Worm (Caenorhabditis elegans) whole organism, L4 larva: ENCODE data around the gene cav-2.

Experiments used
- D1046.2 ChIP-seq: fragments of 200-800 bp; sonication (Bioruptor generic); IDR thresholded peaks from 2 replicates; pipeline ENCODE4 v1.3.6; 2022; ENCODE audit warnings: missing genetic modification characterization, missing compliant biosample characterization
- F44E2.7 ChIP-seq: fragments of 200-800 bp; sonication (Bioruptor generic); IDR thresholded peaks from 2 replicates; pipeline ENCODE4 v2.1.2; 2022; ENCODE audit warnings: missing genetic modification characterization, missing compliant biosample characterization
- R02D3.7 ChIP-seq: fragments of 150-350 bp; sonication (generic microtip); optimal IDR thresholded peaks from 3 replicates; lab custom pipeline; 2014; ENCODE audit warnings: missing biosample characterization, missing genetic modification characterization
- Y5F2A.4 ChIP-seq: fragments of 200-800 bp; sonication (Bioruptor generic); optimal IDR thresholded peaks from 2 replicates; lab custom pipeline; 2018; ENCODE audit warnings: mild to moderate bottlenecking, missing genetic modification characterization, missing compliant biosample characterization
- aha-1 ChIP-seq: fragments of 150-350 bp; peaks from one replicate; lab custom pipeline; 2014; ENCODE audit warnings: missing biosample characterization, missing genetic modification characterization
- attf-4 ChIP-seq: sonication (generic microtip); optimal IDR thresholded peaks from 3 replicates; lab custom pipeline; 2017; ENCODE audit warnings: missing biosample characterization, missing genetic modification characterization
- ceh-44 ChIP-seq: fragments of 200-800 bp; sonication (Bioruptor generic); IDR thresholded peaks from 2 replicates; pipeline ENCODE4 v1.3.6; 2022; ENCODE audit warnings: missing genetic modification reagents, missing genetic modification characterization, missing compliant biosample characterization
- ceh-62 ChIP-seq: sonication (generic microtip); optimal IDR thresholded peaks from 2 replicates; lab custom pipeline; 2017; ENCODE audit warnings: missing biosample characterization, missing genetic modification characterization
- cey-2 ChIP-seq: sonication (generic microtip); optimal IDR thresholded peaks from 3 replicates; lab custom pipeline; 2017; ENCODE audit warnings: missing genetic modification characterization, mild to moderate bottlenecking, missing compliant biosample characterization, antibody characterized with exemption, borderline replicate concordance; ENCODE audit not compliant: insufficient read depth
- daf-16 ChIP-seq, 3 experiments: sonication (generic microtip); optimal IDR thresholded peaks; 2 replicates each; lab custom pipeline; 2016 to 2017; ENCODE audit warnings: missing genetic modification characterization in 3 of 3, missing genetic modification reagents in 3 of 3, mild to moderate bottlenecking in 2 of 3, missing compliant biosample characterization in 2 of 3, missing biosample characterization in 1 of 3, moderate library complexity in 1 of 3
- daf-19 ChIP-seq: fragments of 200-800 bp; sonication (Bioruptor generic); conservative IDR thresholded peaks from 2 replicates; pipeline ENCODE4 v1.3.6; 2022; ENCODE audit warnings: missing genetic modification characterization, missing compliant biosample characterization
- daf-8 ChIP-seq: fragments of 200-800 bp; sonication (Bioruptor generic); IDR thresholded peaks from 2 replicates; pipeline ENCODE4 v1.3.6; 2022; ENCODE audit warnings: missing genetic modification characterization, missing compliant biosample characterization
- dmd-6 ChIP-seq: fragments of 200-800 bp; sonication (Bioruptor generic); IDR thresholded peaks from 2 replicates; pipeline ENCODE4 v1.3.6; 2022; ENCODE audit warnings: missing genetic modification reagents, missing genetic modification characterization, missing compliant biosample characterization
- dpl-1 ChIP-seq: fragments of 150-350 bp; optimal IDR thresholded peaks from 2 replicates; lab custom pipeline; 2014; ENCODE audit warnings: missing biosample characterization, missing genetic modification reagents, missing genetic modification characterization
- duxl-1 ChIP-seq: sonication (generic microtip); optimal IDR thresholded peaks from 2 replicates; lab custom pipeline; 2016; ENCODE audit warnings: mild to moderate bottlenecking, missing genetic modification characterization, moderate library complexity, missing compliant biosample characterization; ENCODE audit not compliant: poor library complexity
- dve-1 ChIP-seq: sonication (generic microtip); optimal IDR thresholded peaks from 2 replicates; lab custom pipeline; 2017; ENCODE audit warnings: antibody characterized with exemption, mild to moderate bottlenecking, missing genetic modification characterization, missing compliant biosample characterization; ENCODE audit not compliant: insufficient read depth
- egl-43 ChIP-seq: fragments of 200-800 bp; sonication (Bioruptor generic); IDR thresholded peaks from 2 replicates; pipeline ENCODE4 v1.3.6; 2022; ENCODE audit warnings: missing genetic modification reagents, missing genetic modification characterization, missing compliant biosample characterization
- hif-1 ChIP-seq, 2 experiments: sonication (generic microtip); optimal IDR thresholded peaks; 2 replicates each; lab custom pipeline; 2016 to 2017; ENCODE audit warnings: missing compliant biosample characterization in 2 of 2, missing genetic modification characterization in 2 of 2, missing genetic modification reagents in 2 of 2, missing genotype in 2 of 2, mild to moderate bottlenecking in 1 of 2
- hlh-11 ChIP-seq: fragments of 200-800 bp; sonication (Bioruptor generic); optimal IDR thresholded peaks from 2 replicates; lab custom pipeline; 2018; ENCODE audit warnings: mild to moderate bottlenecking, missing genetic modification characterization, missing compliant biosample characterization
- hlh-30 ChIP-seq: sonication (generic microtip); optimal IDR thresholded peaks from 2 replicates; lab custom pipeline; 2017; ENCODE audit warnings: antibody characterized with exemption, mild to moderate bottlenecking, missing genetic modification characterization, missing compliant biosample characterization; ENCODE audit not compliant: insufficient read depth
- hmg-1.1 ChIP-seq: fragments of 200-800 bp; sonication (Bioruptor generic); IDR thresholded peaks from 2 replicates; pipeline ENCODE4 v1.3.6; 2022; ENCODE audit warnings: missing genetic modification reagents, missing genetic modification characterization, missing compliant biosample characterization
- lim-7 ChIP-seq: fragments of 200-800 bp; sonication (Bioruptor generic); IDR thresholded peaks from 2 replicates; pipeline ENCODE4 v1.3.6; 2022; ENCODE audit warnings: missing genetic modification characterization, missing compliant biosample characterization
- lin-15B ChIP-seq: fragments of 150-350 bp; sonication (generic microtip); optimal IDR thresholded peaks from 3 replicates; lab custom pipeline; 2014; ENCODE audit warnings: missing biosample characterization, missing genetic modification characterization
- lin-38 ChIP-seq: fragments of 200-800 bp; sonication (Bioruptor generic); IDR thresholded peaks from 2 replicates; pipeline ENCODE4 v1.3.6; 2022; ENCODE audit warnings: missing genetic modification reagents, missing genetic modification characterization, missing compliant biosample characterization
- lsy-2 ChIP-seq, 2 experiments: fragments of 150-350 bp in 1 of 2; sonication (generic microtip) in 1 of 2; optimal IDR thresholded peaks; 2 replicates each; lab custom pipeline; 2014 to 2017; ENCODE audit warnings: missing biosample characterization in 2 of 2, missing genetic modification characterization in 2 of 2
- mep-1 ChIP-seq: fragments of 150-350 bp; sonication (generic microtip); optimal IDR thresholded peaks from 3 replicates; lab custom pipeline; 2014; ENCODE audit warnings: missing biosample characterization, missing genetic modification characterization
- mes-2 ChIP-seq: sonication (generic microtip); optimal IDR thresholded peaks from 2 replicates; lab custom pipeline; 2016; ENCODE audit warnings: missing genotype, mild to moderate bottlenecking, missing genetic modification characterization, missing compliant biosample characterization; ENCODE audit not compliant: poor library complexity, severe bottlenecking
- nhr-11 ChIP-seq: fragments of 150-350 bp; optimal IDR thresholded peaks from 2 replicates; lab custom pipeline; 2014; ENCODE audit warnings: missing biosample characterization, missing genetic modification characterization
- nhr-48 ChIP-seq: sonication (generic microtip); optimal IDR thresholded peaks from 2 replicates; lab custom pipeline; 2016; ENCODE audit warnings: mild to moderate bottlenecking, missing genetic modification characterization, missing compliant biosample characterization
- nhr-6 ChIP-seq: fragments of 150-350 bp; optimal IDR thresholded peaks from 2 replicates; lab custom pipeline; 2014; ENCODE audit warnings: missing biosample characterization, missing genetic modification characterization
- nhr-76 ChIP-seq: fragments of 150-350 bp; optimal IDR thresholded peaks from 2 replicates; lab custom pipeline; 2014; ENCODE audit warnings: missing biosample characterization, missing genetic modification characterization
- nhr-77 ChIP-seq: fragments of 150-350 bp; optimal IDR thresholded peaks from 2 replicates; lab custom pipeline; 2014; ENCODE audit warnings: missing biosample characterization, missing genetic modification characterization
- pha-4 ChIP-seq, 2 experiments: fragments of 150-350 bp in 1 of 2; fragments of 200-800 bp in 1 of 2; sonication (Bioruptor generic) in 1 of 2; IDR thresholded peaks in 1 of 2; optimal IDR thresholded peaks in 1 of 2; 2 replicates each; pipeline versions ENCODE4 v1.3.6 to Lab custom; 2014 to 2022; ENCODE audit warnings: missing genetic modification characterization in 2 of 2, missing genetic modification reagents in 2 of 2, missing biosample characterization in 1 of 2, missing compliant biosample characterization in 1 of 2
- php-3 ChIP-seq: fragments of 200-800 bp; sonication (Bioruptor generic); IDR thresholded peaks from 2 replicates; pipeline ENCODE4 v1.3.6; 2022; ENCODE audit warnings: missing genetic modification reagents, missing genetic modification characterization, missing compliant biosample characterization
- pqm-1 ChIP-seq: sonication (generic microtip); optimal IDR thresholded peaks from 2 replicates; lab custom pipeline; 2017; ENCODE audit warnings: missing biosample characterization, missing genetic modification characterization
- snpc-1.2 ChIP-seq: fragments of 200-800 bp; sonication (Bioruptor generic); IDR thresholded peaks from 2 replicates; pipeline ENCODE4 v1.3.6; 2022; ENCODE audit warnings: missing genetic modification reagents, missing genetic modification characterization, missing compliant biosample characterization
- snpc-4 ChIP-seq: fragments of 150-350 bp; optimal IDR thresholded peaks from 2 replicates; lab custom pipeline; 2014; ENCODE audit warnings: missing biosample characterization, missing genetic modification characterization
- spr-1 ChIP-seq: sonication (generic microtip); optimal IDR thresholded peaks from 2 replicates; lab custom pipeline; 2016; ENCODE audit warnings: mild to moderate bottlenecking, missing genetic modification characterization, missing compliant biosample characterization
- tag-97 ChIP-seq: fragments of 200-800 bp; sonication (Bioruptor generic); IDR thresholded peaks from 2 replicates; pipeline ENCODE4 v1.3.6; 2022; ENCODE audit warnings: missing genetic modification characterization, missing compliant biosample characterization
- tra-1 ChIP-seq: fragments of 200-800 bp; sonication (Bioruptor generic); IDR thresholded peaks from 2 replicates; pipeline ENCODE4 v1.3.6; 2022; ENCODE audit warnings: missing genetic modification reagents, missing genetic modification characterization, missing compliant biosample characterization
- unc-62 ChIP-seq, 3 experiments: fragments of 150-350 bp in 1 of 3; sonication (generic microtip); optimal IDR thresholded peaks in 2 of 3; peaks in 1 of 3; 1 replicate in 1 of 3; 2 replicates in 2 of 3; lab custom pipeline; 2014 to 2017; ENCODE audit warnings: missing biosample characterization in 3 of 3, missing genetic modification characterization in 3 of 3, missing genetic modification reagents in 3 of 3, missing genotype in 1 of 3
- vab-7 ChIP-seq: fragments of 200-800 bp; sonication (Bioruptor generic); IDR thresholded peaks from 2 replicates; pipeline ENCODE4 v1.3.6; 2022; ENCODE audit warnings: missing genetic modification reagents, missing genetic modification characterization, missing compliant biosample characterization
- zag-1 ChIP-seq: fragments of 150-350 bp; optimal IDR thresholded peaks from 2 replicates; lab custom pipeline; 2014; ENCODE audit warnings: missing biosample characterization, missing genetic modification characterization
- zfp-3 ChIP-seq: fragments of 200-800 bp; sonication (Bioruptor generic); conservative IDR thresholded peaks from 2 replicates; pipeline ENCODE4 v1.3.6; 2022; ENCODE audit warnings: missing genetic modification reagents, missing genetic modification characterization, missing compliant biosample characterization
- zip-2 ChIP-seq: fragments of 150-350 bp; optimal IDR thresholded peaks from 2 replicates; lab custom pipeline; 2014; ENCODE audit warnings: missing biosample characterization, missing genetic modification characterization

Gene cav-2

DNA sequence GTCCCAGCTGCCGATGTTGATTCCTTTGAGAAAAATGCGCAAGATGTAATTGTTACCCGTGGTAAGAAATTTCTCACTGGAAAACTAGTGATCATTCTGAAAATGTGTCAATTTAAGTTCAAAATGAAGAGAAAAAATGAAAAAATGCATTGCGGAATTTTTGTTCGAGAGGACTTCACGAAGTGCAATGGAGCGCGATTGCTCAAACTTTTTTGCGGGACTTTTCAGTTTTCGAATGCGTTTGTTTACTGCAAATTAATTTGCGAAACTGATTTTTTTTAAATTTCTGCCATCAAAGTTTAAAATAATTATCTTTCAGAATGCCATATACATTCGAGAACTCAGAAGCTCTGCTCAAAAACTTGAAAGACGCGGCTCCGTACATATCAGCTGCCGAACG lies 11.6 kb downstream of the cav-2 start, which contains the start of the genes nuaf-1 and bir-2:
TSS of gene nuaf-1 (minus strand) at position 98 of the 400 bp plus-strand sequence.
TSS of gene bir-2 (plus strand) at position 318 of the 400 bp plus-strand sequence.
- TF ChIP-seq egl-43: no peak
- TF ChIP-seq cey-2 (tag; lab: Kevin White, UChicago): no peak
- peak; percentile 86 for TF ChIP-seq aha-1 (tag; lab: Kevin White, UChicago)
- TF ChIP-seq lsy-2 (tag; optimal IDR thresholded peaks at IDR 0.05; lab: Kevin White, UChicago): peak in 1 of 2 experiments; percentile 65
- no peak for TF ChIP-seq lim-7 (GFP tag; lab: Robert Waterston, UW)
- peak; percentile 29 for TF ChIP-seq lin-15B (tag; lab: Kevin White, UChicago)
- no peak for TF ChIP-seq R02D3.7
- TF ChIP-seq hlh-11 (tag; lab: Kevin White, UChicago): peak; percentile 39
- no peak for TF ChIP-seq ceh-62 (tag; lab: Kevin White, UChicago)
- 0 out of 2 replicates have a peak, but pooled peaks have one; percentile 37 for TF ChIP-seq snpc-1.2
- peak; percentile 81 for TF ChIP-seq dpl-1 (GFP tag; lab: Kevin White, UChicago)
- TF ChIP-seq Y5F2A.4 (GFP tag; lab: Kevin White, UChicago): no peak
- TF ChIP-seq daf-16 (GFP tag; optimal IDR thresholded peaks at IDR 0.05; lab: Kevin White, UChicago): no peak
- TF ChIP-seq daf-16 (tag; optimal IDR thresholded peaks at IDR 0.05; lab: Kevin White, UChicago): peak; percentile 12
- peak; percentile 51 for TF ChIP-seq hlh-30 (tag; lab: Kevin White, UChicago)
- no peak for TF ChIP-seq zag-1 (tag; lab: Kevin White, UChicago)
- TF ChIP-seq pha-4 (GFP tag; IDR thresholded peaks at IDR 0.05; lab: Robert Waterston, UW): no peak
- TF ChIP-seq pha-4 (tag; optimal IDR thresholded peaks at IDR 0.05; lab: Kevin White, UChicago): no peak
- peak; percentile 53 for TF ChIP-seq mep-1 (tag; lab: Kevin White, UChicago)
- no peak for TF ChIP-seq D1046.2
- no peak for TF ChIP-seq zfp-3
- TF ChIP-seq mes-2 (tag; lab: Kevin White, UChicago): peak; percentile 82
- no peak for TF ChIP-seq ceh-44 (GFP tag; lab: Robert Waterston, UW)
- TF ChIP-seq pqm-1 (tag; lab: Kevin White, UChicago): no peak
- TF ChIP-seq vab-7 (GFP tag; lab: Robert Waterston, UW): no peak
- peak; percentile 90 for TF ChIP-seq nhr-6 (tag; lab: Kevin White, UChicago)
- TF ChIP-seq F44E2.7 (GFP tag; lab: Robert Waterston, UW): no peak
- peak; percentile 95 for TF ChIP-seq lin-38
- TF ChIP-seq hif-1 (tag; optimal IDR thresholded peaks at IDR 0.05; lab: Kevin White, UChicago): peak in 1 of 2 experiments; percentile 4
- no peak for TF ChIP-seq nhr-76 (tag; lab: Kevin White, UChicago)
- TF ChIP-seq hmg-1.1 (GFP tag; lab: Robert Waterston, UW): 0 out of 2 replicates have a peak, but pooled peaks have one; percentile 19
- no peak for TF ChIP-seq spr-1 (tag; lab: Kevin White, UChicago)
- no peak for TF ChIP-seq tag-97 (GFP tag; lab: Robert Waterston, UW)
- TF ChIP-seq nhr-77 (tag; lab: Kevin White, UChicago): no peak
- TF ChIP-seq dve-1 (tag; lab: Kevin White, UChicago): peak; percentile 52

DNA sequence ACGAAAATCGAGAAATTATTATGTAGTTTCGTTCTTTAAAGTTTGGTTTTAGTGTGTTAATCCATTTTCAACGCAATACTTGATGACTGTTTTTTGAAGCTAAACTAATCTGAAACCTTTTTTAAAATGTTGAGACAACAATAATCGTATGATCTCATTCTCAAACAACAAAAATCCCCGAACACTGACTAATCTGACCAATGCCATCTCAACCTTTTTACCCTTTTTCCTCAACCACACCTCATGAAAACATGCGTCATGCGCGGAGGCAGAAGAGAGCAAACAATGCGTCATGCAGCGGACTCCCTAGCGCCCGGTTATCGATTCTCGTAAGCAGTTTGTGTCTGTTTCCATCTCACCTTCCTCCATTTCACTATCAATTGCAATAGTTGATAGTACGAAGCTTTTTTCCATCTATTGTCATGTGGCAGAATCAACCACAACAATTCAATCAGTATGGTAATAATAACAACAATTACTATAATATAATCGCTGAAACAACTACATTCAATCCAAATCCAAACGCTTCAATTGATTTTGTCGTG lies 14.9 kb downstream of the cav-2 start, which contains the start of gene C50B8.4:
TSS of gene C50B8.4 (plus strand) at position 299 of the 545 bp plus-strand sequence.
- TF ChIP-seq daf-8: no peak
- peak; percentile 46 for TF ChIP-seq dve-1 (tag; lab: Kevin White, UChicago)
- TF ChIP-seq nhr-48 (tag; lab: Kevin White, UChicago): no peak
- TF ChIP-seq mes-2 (tag; lab: Kevin White, UChicago): no peak
- no peak for TF ChIP-seq attf-4
- peak; percentile 66 for TF ChIP-seq pqm-1 (tag; lab: Kevin White, UChicago)
- no peak for TF ChIP-seq zag-1 (tag; lab: Kevin White, UChicago)
- peak; percentile 75 for TF ChIP-seq hlh-11 (tag; lab: Kevin White, UChicago)
- TF ChIP-seq dmd-6: peak; percentile 26; the same call in 1 of the 2 replicates
- peak; percentile 95 for TF ChIP-seq aha-1 (tag; lab: Kevin White, UChicago)
- TF ChIP-seq php-3 (GFP tag; lab: Robert Waterston, UW): no peak
- no peak for TF ChIP-seq R02D3.7
- TF ChIP-seq duxl-1: no peak
- no peak for TF ChIP-seq egl-43
- TF ChIP-seq pha-4 (GFP tag; IDR thresholded peaks at IDR 0.05; lab: Robert Waterston, UW): no peak
- TF ChIP-seq pha-4 (tag; optimal IDR thresholded peaks at IDR 0.05; lab: Kevin White, UChicago): no peak
- no peak for TF ChIP-seq daf-19 (GFP tag; lab: Robert Waterston, UW)
- no peak for TF ChIP-seq tra-1 (GFP tag; lab: Robert Waterston, UW)
- TF ChIP-seq nhr-76 (tag; lab: Kevin White, UChicago): no peak
- no peak for TF ChIP-seq snpc-4 (tag; lab: Kevin White, UChicago)
- TF ChIP-seq zfp-3: no peak
- TF ChIP-seq unc-62 (GFP tag; optimal IDR thresholded peaks at IDR 0.05 in 1 of 2; lab: Kevin White, UChicago): peak in 1 of 2 experiments; percentile 25
- no peak for TF ChIP-seq unc-62 (tag; optimal IDR thresholded peaks at IDR 0.05; lab: Kevin White, UChicago)
- TF ChIP-seq nhr-11 (tag; lab: Kevin White, UChicago): no peak
- TF ChIP-seq zip-2 (tag; lab: Kevin White, UChicago): no peak
